Fruit fly (Drosophila melanogaster) S2 (cell line): ENCODE data around the gene Cyp311a1.

Experiments used
- CG8478 ChIP-seq: fragments of >200 bp; optimal IDR thresholded peaks from 2 replicates; lab custom pipeline; 2018
- CTCF ChIP-seq, 2 experiments: fragments of >200 bp; optimal IDR thresholded peaks; 2 replicates each; lab custom pipeline; 2018

DNA sequence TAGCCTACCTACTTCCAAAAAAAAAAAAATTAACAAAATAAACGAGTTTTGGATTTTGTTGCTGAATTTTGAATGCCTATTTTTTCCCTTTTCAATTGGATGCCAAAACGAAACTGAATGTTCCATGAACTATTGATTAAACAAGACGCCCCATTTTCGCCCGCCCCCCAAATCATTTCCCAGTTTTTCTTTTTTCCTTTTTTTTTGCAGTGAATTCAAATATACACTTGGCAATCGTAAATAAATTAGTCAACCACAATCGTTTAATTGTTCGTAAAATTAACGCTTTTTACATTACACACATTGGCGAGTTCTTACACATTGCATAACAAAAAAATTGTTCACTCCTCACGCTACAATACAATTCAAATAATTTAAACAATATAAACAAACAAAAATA is 38.6 kb downstream of the Cyp311a1 start, which contains the start of gene CG18130:
- TF ChIP-seq CG8478 (lab: Kevin White, UChicago), result no peak
- TF ChIP-seq CTCF (optimal IDR thresholded peaks at IDR 0.05; lab: Kevin White, UChicago), result no peak
